Worm (Caenorhabditis elegans): ENCODE measurements around the gene F53B1.2.

- TF ChIP-seq nhr-90 (tag; optimal IDR thresholded peaks at IDR 0.05) (no peak), cebp-1 (GFP tag; IDR thresholded peaks at IDR 0.05) (no peak), cebp-1 (tag; optimal IDR thresholded peaks at IDR 0.05) (no peak), ceh-58 (GFP tag; IDR thresholded peaks at IDR 0.05) (no peak), lin-26 (GFP tag; IDR thresholded peaks at IDR 0.05) (no peak), mcd-1 (GFP tag; IDR thresholded peaks at IDR 0.05) (no peak), pbrm-1 (GFP tag; IDR thresholded peaks at IDR 0.05) (no peak), pha-4 (tag; optimal IDR thresholded peaks at IDR 0.05) (no peak), F55B11.4 (tag; optimal IDR thresholded peaks at IDR 0.05; ENCODE audit: borderline replicate concordance, insufficient read depth) (no peak), F23B12.7 (tag; optimal IDR thresholded peaks at IDR 0.05; ENCODE audit: insufficient read depth) (no peak), mes-4 (tag; optimal IDR thresholded peaks at IDR 0.05) (no peak), nfya-1 (tag; optimal IDR thresholded peaks at IDR 0.05; ENCODE audit: borderline replicate concordance, insufficient read depth) (no peak), let-526 (GFP tag; IDR thresholded peaks at IDR 0.05) (no peak)
Observed at ce11 chrX:2153780-2154179, 45.0 kb downstream of the F53B1.2 start.

Data from whole organism, young adult.